Worm (Caenorhabditis elegans) whole organism, young adult: ENCODE measurements around the gene vps-33.1.

Experiments used
- B0035.1 ChIP-seq: sonication (generic microtip); optimal IDR thresholded peaks from 2 replicates; lab custom pipeline; 2016; ENCODE audit warnings: missing genetic modification characterization, mild to moderate bottlenecking, missing compliant biosample characterization, missing genotype, missing genetic modification reagents
- B0336.3 ChIP-seq: fragments of 200-800 bp; sonication (Bioruptor generic); IDR thresholded peaks from 2 replicates; pipeline ENCODE4 v1.3.6; 2022; ENCODE audit warnings: missing genetic modification characterization, missing compliant biosample characterization
- F10E7.11 ChIP-seq: sonication (generic microtip); optimal IDR thresholded peaks from 2 replicates; lab custom pipeline; 2017; ENCODE audit warnings: mild to moderate bottlenecking, missing genetic modification characterization, moderate library complexity, missing compliant biosample characterization
- F23B12.7 ChIP-seq: sonication (generic microtip); optimal IDR thresholded peaks from 2 replicates; lab custom pipeline; 2017; ENCODE audit warnings: missing genetic modification characterization, mild to moderate bottlenecking, missing compliant biosample characterization, antibody characterized with exemption, moderate library complexity; ENCODE audit not compliant: insufficient read depth
- F55B11.4 ChIP-seq: sonication (generic microtip); optimal IDR thresholded peaks from 2 replicates; lab custom pipeline; 2016; ENCODE audit warnings: missing compliant biosample characterization, missing genetic modification characterization, borderline replicate concordance; ENCODE audit not compliant: insufficient read depth
- F57A8.1 ChIP-seq: fragments of 200-800 bp; sonication (Bioruptor generic); optimal IDR thresholded peaks from 2 replicates; lab custom pipeline; 2018; ENCODE audit warnings: mild to moderate bottlenecking, missing genetic modification characterization, moderate library complexity, missing compliant biosample characterization
- K11D2.4 ChIP-seq: fragments of 200-800 bp; sonication (Bioruptor generic); IDR thresholded peaks from 2 replicates; pipeline ENCODE4 v1.3.6; 2022; ENCODE audit warnings: missing genetic modification reagents, missing genetic modification characterization, missing compliant biosample characterization
- T26A5.8 ChIP-seq: sonication (generic microtip); optimal IDR thresholded peaks from 2 replicates; lab custom pipeline; 2016; ENCODE audit warnings: missing genetic modification characterization, missing compliant biosample characterization
- Y95B8A.8 ChIP-seq: fragments of 200-800 bp; sonication (Bioruptor generic); IDR thresholded peaks from 2 replicates; pipeline ENCODE4 v1.3.6; 2022; ENCODE audit warnings: missing genetic modification reagents, missing genetic modification characterization, missing compliant biosample characterization
- akir-1 ChIP-seq: fragments of 200-800 bp; sonication (Bioruptor generic); optimal IDR thresholded peaks from 2 replicates; lab custom pipeline; 2018; ENCODE audit warnings: mild to moderate bottlenecking, missing genetic modification characterization, moderate library complexity, missing compliant biosample characterization
- aptf-2 ChIP-seq: fragments of 200-800 bp; sonication (Bioruptor generic); conservative IDR thresholded peaks from 2 replicates; pipeline ENCODE4 v1.3.6; 2022; ENCODE audit warnings: missing genetic modification reagents, missing genetic modification characterization, missing compliant biosample characterization
- bed-2 ChIP-seq: fragments of 200-800 bp; sonication (Bioruptor generic); IDR thresholded peaks from 2 replicates; pipeline ENCODE4 v1.3.6; 2022; ENCODE audit warnings: missing genetic modification reagents, missing genetic modification characterization, missing compliant biosample characterization
- cebp-1 ChIP-seq, 2 experiments: fragments of 200-800 bp in 1 of 2; sonication (Bioruptor generic) in 1 of 2; sonication (generic microtip) in 1 of 2; IDR thresholded peaks in 1 of 2; optimal IDR thresholded peaks in 1 of 2; 2 replicates each; pipeline versions ENCODE4 v1.3.6 to Lab custom; 2017 to 2022; ENCODE audit warnings: missing compliant biosample characterization in 2 of 2, missing genetic modification characterization in 2 of 2, mild to moderate bottlenecking in 1 of 2, missing genetic modification reagents in 1 of 2, moderate library complexity in 1 of 2
- ceh-58 ChIP-seq: fragments of 200-800 bp; sonication (Bioruptor generic); IDR thresholded peaks from 2 replicates; pipeline ENCODE4 v1.3.6; 2022; ENCODE audit warnings: missing genetic modification characterization, missing compliant biosample characterization
- die-1 ChIP-seq: sonication (generic microtip); optimal IDR thresholded peaks from 2 replicates; lab custom pipeline; 2016; ENCODE audit warnings: missing genotype, mild to moderate bottlenecking, missing genetic modification characterization, missing compliant biosample characterization
- dox-1 ChIP-seq: fragments of 200-800 bp; sonication (Bioruptor generic); IDR thresholded peaks from 2 replicates; pipeline ENCODE4 v1.3.6; 2022; ENCODE audit warnings: missing genetic modification reagents, missing genetic modification characterization, missing compliant biosample characterization
- dpl-1 ChIP-seq: fragments of 150-350 bp; optimal IDR thresholded peaks from 2 replicates; lab custom pipeline; 2014; ENCODE audit warnings: missing biosample characterization, missing genetic modification reagents, missing genetic modification characterization
- efl-1 ChIP-seq: fragments of 150-350 bp; optimal IDR thresholded peaks from 2 replicates; lab custom pipeline; 2014; ENCODE audit warnings: missing biosample characterization, missing genetic modification reagents, missing genetic modification characterization
- egl-18 ChIP-seq: fragments of 200-800 bp; sonication (Bioruptor generic); IDR thresholded peaks from 2 replicates; pipeline ENCODE4 v1.3.6; 2022; ENCODE audit warnings: missing genetic modification reagents, missing genetic modification characterization, missing compliant biosample characterization
- ekl-4 ChIP-seq: fragments of 200-800 bp; sonication (Bioruptor generic); IDR thresholded peaks from 2 replicates; pipeline ENCODE4 v1.3.6; 2022; ENCODE audit warnings: missing genetic modification reagents, missing genetic modification characterization, missing compliant biosample characterization
- ets-4 ChIP-seq: fragments of 200-800 bp; sonication (Bioruptor generic); optimal IDR thresholded peaks from 2 replicates; lab custom pipeline; 2018; ENCODE audit warnings: mild to moderate bottlenecking, missing genetic modification characterization, missing compliant biosample characterization
- gei-17 ChIP-seq: fragments of 200-800 bp; sonication (Bioruptor generic); optimal IDR thresholded peaks from 2 replicates; lab custom pipeline; 2018; ENCODE audit warnings: mild to moderate bottlenecking, missing genetic modification characterization, missing compliant biosample characterization
- him-1 ChIP-seq: sonication (generic microtip); optimal IDR thresholded peaks from 2 replicates; lab custom pipeline; 2016; ENCODE audit warnings: missing genotype, missing genetic modification reagents, missing genetic modification characterization, missing compliant biosample characterization
- hlh-26 ChIP-seq: fragments of 200-800 bp; sonication (Bioruptor generic); conservative IDR thresholded peaks from 2 replicates; pipeline ENCODE4 v1.3.6; 2022; ENCODE audit warnings: missing genetic modification reagents, missing genetic modification characterization, missing compliant biosample characterization
- lin-40 ChIP-seq: sonication (generic microtip); optimal IDR thresholded peaks from 2 replicates; lab custom pipeline; 2016; ENCODE audit warnings: missing genetic modification characterization, mild to moderate bottlenecking, missing compliant biosample characterization, missing genotype, missing genetic modification reagents
- lin-54 ChIP-seq: fragments of 200-800 bp; sonication (Bioruptor generic); optimal IDR thresholded peaks from 2 replicates; lab custom pipeline; 2018; ENCODE audit warnings: mild to moderate bottlenecking, missing genetic modification characterization, missing compliant biosample characterization
- lir-1 ChIP-seq: fragments of 200-800 bp; sonication (Bioruptor generic); conservative IDR thresholded peaks from 2 replicates; pipeline ENCODE4 v1.3.6; 2022; ENCODE audit warnings: missing genetic modification reagents, missing genetic modification characterization, missing compliant biosample characterization
- mel-28 ChIP-seq: sonication (generic microtip); optimal IDR thresholded peaks from 2 replicates; lab custom pipeline; 2016; ENCODE audit warnings: borderline replicate concordance, mild to moderate bottlenecking, missing genetic modification characterization, missing compliant biosample characterization
- nfya-1 ChIP-seq: sonication (generic microtip); optimal IDR thresholded peaks from 2 replicates; lab custom pipeline; 2017; ENCODE audit warnings: antibody characterized with exemption, missing compliant biosample characterization, missing genetic modification characterization, borderline replicate concordance; ENCODE audit not compliant: insufficient read depth
- nhr-179 ChIP-seq: sonication (generic microtip); optimal IDR thresholded peaks from 2 replicates; lab custom pipeline; 2016; ENCODE audit warnings: mild to moderate bottlenecking, missing genetic modification characterization, missing compliant biosample characterization
- nhr-27 ChIP-seq: fragments of 200-800 bp; sonication (Bioruptor generic); optimal IDR thresholded peaks from 2 replicates; lab custom pipeline; 2018; ENCODE audit warnings: mild to moderate bottlenecking, missing genetic modification characterization, moderate library complexity, missing compliant biosample characterization
- nhr-80 ChIP-seq: sonication (generic microtip); optimal IDR thresholded peaks from 2 replicates; lab custom pipeline; 2016; ENCODE audit warnings: missing genetic modification characterization, missing compliant biosample characterization
- pha-4 ChIP-seq: fragments of 150-350 bp; sonication (generic microtip); optimal IDR thresholded peaks from 2 replicates; lab custom pipeline; 2014; ENCODE audit warnings: missing biosample characterization, missing genetic modification reagents, missing genetic modification characterization
- rec-8 ChIP-seq, 2 experiments: sonication (generic microtip); optimal IDR thresholded peaks; 2 replicates each; lab custom pipeline; 2016; ENCODE audit warnings: mild to moderate bottlenecking in 2 of 2, missing genetic modification characterization in 2 of 2, missing genetic modification reagents in 2 of 2, missing genotype in 2 of 2, missing biosample characterization in 1 of 2, missing compliant biosample characterization in 1 of 2, moderate library complexity in 1 of 2
- repo-1 ChIP-seq: sonication (generic microtip); optimal IDR thresholded peaks from 2 replicates; lab custom pipeline; 2017; ENCODE audit warnings: mild to moderate bottlenecking, missing genetic modification characterization, missing compliant biosample characterization
- rpc-1 ChIP-seq, 2 experiments: fragments of 150-350 bp in 1 of 2; sonication (generic microtip) in 1 of 2; optimal IDR thresholded peaks; 2 replicates each; lab custom pipeline; 2014 to 2018; ENCODE audit warnings: missing biosample characterization in 1 of 2, missing genetic modification characterization in 1 of 2, missing genetic modification reagents in 1 of 2, missing genotype in 1 of 2
- snpc-1.1 ChIP-seq: sonication (generic microtip); optimal IDR thresholded peaks from 2 replicates; lab custom pipeline; 2017; ENCODE audit warnings: missing genetic modification characterization, mild to moderate bottlenecking, missing compliant biosample characterization, antibody characterized with exemption, moderate library complexity, missing genotype, missing genetic modification reagents; ENCODE audit not compliant: insufficient read depth
- snpc-4 ChIP-seq, 5 experiments: fragments of 150-350 bp in 1 of 5; sonication (generic microtip) in 4 of 5; optimal IDR thresholded peaks; 2 replicates each; lab custom pipeline; 2014 to 2018; ENCODE audit warnings: missing genetic modification characterization in 5 of 5, missing biosample characterization in 3 of 5, antibody characterized with exemption in 2 of 5, mild to moderate bottlenecking in 2 of 5, missing compliant biosample characterization in 2 of 5, missing genotype in 2 of 5, moderate library complexity in 2 of 5, missing genetic modification reagents in 1 of 5
- somi-1 ChIP-seq: fragments of 200-800 bp; sonication (Bioruptor generic); optimal IDR thresholded peaks from 2 replicates; lab custom pipeline; 2018; ENCODE audit warnings: mild to moderate bottlenecking, missing genetic modification characterization, missing compliant biosample characterization
- tbp1 ChIP-seq: fragments of 200-800 bp; sonication (Bioruptor generic); optimal IDR thresholded peaks from 2 replicates; lab custom pipeline; 2018; ENCODE audit warnings: mild to moderate bottlenecking, missing genetic modification characterization, missing compliant biosample characterization
- unc-62 ChIP-seq: fragments of 150-350 bp; optimal IDR thresholded peaks from 2 replicates; lab custom pipeline; 2014; ENCODE audit warnings: missing biosample characterization, missing genetic modification reagents, missing genetic modification characterization
- zim-3 ChIP-seq: sonication (generic microtip); optimal IDR thresholded peaks from 2 replicates; lab custom pipeline; 2017; ENCODE audit warnings: mild to moderate bottlenecking, missing genetic modification characterization, moderate library complexity, missing compliant biosample characterization
- ztf-18 ChIP-seq: sonication (generic microtip); optimal IDR thresholded peaks from 2 replicates; lab custom pipeline; 2016; ENCODE audit warnings: missing genotype, mild to moderate bottlenecking, missing genetic modification characterization, missing compliant biosample characterization
- ztf-22 ChIP-seq: fragments of 200-800 bp; sonication (Bioruptor generic); optimal IDR thresholded peaks from 2 replicates; lab custom pipeline; 2018; ENCODE audit warnings: mild to moderate bottlenecking, missing genetic modification characterization, moderate library complexity, missing compliant biosample characterization
- ztf-28 ChIP-seq: fragments of 200-800 bp; sonication (Bioruptor generic); IDR thresholded peaks from 2 replicates; pipeline ENCODE4 v1.3.6; 2022; ENCODE audit warnings: missing genetic modification reagents, missing genetic modification characterization, missing compliant biosample characterization
- ztf-3 ChIP-seq: fragments of 200-800 bp; sonication (Bioruptor generic); optimal IDR thresholded peaks from 2 replicates; lab custom pipeline; 2018; ENCODE audit warnings: mild to moderate bottlenecking, missing genetic modification characterization, missing compliant biosample characterization

vps-33.1 gene

DNA sequence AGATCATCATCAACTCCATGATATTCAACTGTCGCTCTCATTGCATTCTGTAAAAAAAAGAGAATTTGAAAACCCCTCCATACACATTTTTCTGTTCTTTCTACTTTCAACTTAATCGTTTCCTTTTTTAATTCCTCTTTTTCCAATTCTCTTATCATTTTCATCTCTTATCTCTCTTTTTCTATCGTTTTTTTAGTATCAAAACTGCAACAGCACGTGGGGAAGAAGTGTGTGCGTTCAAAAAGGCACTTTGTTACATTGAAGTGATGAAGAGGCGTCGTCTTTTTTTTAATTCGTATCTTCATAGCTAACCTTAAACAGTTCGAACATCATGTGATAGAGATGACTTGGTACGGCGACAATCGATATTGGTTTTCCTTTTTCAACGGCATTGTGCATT is 38.4 kb downstream of the vps-33.1 start:
- no peak for TF ChIP-seq hlh-26 (GFP tag; lab: Robert Waterston, UW)
- TF ChIP-seq dpl-1 (GFP tag; lab: Kevin White, UChicago): no peak
- TF ChIP-seq ztf-3 (GFP tag; lab: Kevin White, UChicago): no peak
- TF ChIP-seq lin-54 (GFP tag; lab: Kevin White, UChicago): no peak
- no peak for TF ChIP-seq rec-8 (tag; optimal IDR thresholded peaks at IDR 0.05; lab: Kevin White, UChicago)
- no peak for TF ChIP-seq nhr-179 (tag; lab: Kevin White, UChicago)
- TF ChIP-seq lir-1 (GFP tag; lab: Robert Waterston, UW): no peak
- TF ChIP-seq ets-4: no peak
- 0 out of 2 replicates have a peak, but pooled peaks have one; percentile 28 for TF ChIP-seq ekl-4 (GFP tag; lab: Robert Waterston, UW)
- no peak for TF ChIP-seq F10E7.11
- TF ChIP-seq dox-1 (GFP tag; lab: Robert Waterston, UW): peak; percentile 35; the same call in 1 of the 2 replicates
- TF ChIP-seq Y95B8A.8 (GFP tag; lab: Robert Waterston, UW): no peak
- TF ChIP-seq F23B12.7 (tag; lab: Kevin White, UChicago): peak; percentile 40
- TF ChIP-seq mel-28: no peak
- TF ChIP-seq snpc-4 (GFP tag; optimal IDR thresholded peaks at IDR 0.05; lab: Kevin White, UChicago): no peak
- no peak for TF ChIP-seq snpc-4 (tag; optimal IDR thresholded peaks at IDR 0.05; lab: Kevin White, UChicago)
- TF ChIP-seq lin-40 (tag; lab: Kevin White, UChicago): peak; percentile 64
- no peak for TF ChIP-seq zim-3 (tag; lab: Kevin White, UChicago)
- peak; percentile 73 for TF ChIP-seq somi-1 (GFP tag; lab: Kevin White, UChicago)
- no peak for TF ChIP-seq gei-17
- no peak for TF ChIP-seq ceh-58 (GFP tag; lab: Robert Waterston, UW)
- no peak for TF ChIP-seq B0035.1
- peak; percentile 89 for TF ChIP-seq nhr-80 (tag; lab: Kevin White, UChicago)
- TF ChIP-seq ztf-18 (tag; lab: Kevin White, UChicago): no peak
- no peak for TF ChIP-seq rpc-1 (optimal IDR thresholded peaks at IDR 0.05; lab: Kevin White, UChicago)
- TF ChIP-seq rpc-1 (tag; optimal IDR thresholded peaks at IDR 0.05; lab: Kevin White, UChicago): no peak
- TF ChIP-seq akir-1 (GFP tag; lab: Kevin White, UChicago): no peak
- no peak for TF ChIP-seq nfya-1 (tag; lab: Kevin White, UChicago)
- TF ChIP-seq unc-62 (GFP tag; lab: Kevin White, UChicago): no peak
- TF ChIP-seq bed-2 (GFP tag; lab: Robert Waterston, UW): no peak
- TF ChIP-seq snpc-1.1 (tag; lab: Kevin White, UChicago): no peak
- no peak for TF ChIP-seq F57A8.1 (GFP tag; lab: Kevin White, UChicago)
- no peak for TF ChIP-seq aptf-2
- TF ChIP-seq cebp-1 (GFP tag; IDR thresholded peaks at IDR 0.05; lab: Robert Waterston, UW): no peak
- peak; percentile 47 for TF ChIP-seq cebp-1 (tag; optimal IDR thresholded peaks at IDR 0.05; lab: Kevin White, UChicago)
- peak; percentile 30 for TF ChIP-seq tbp1
- no peak for TF ChIP-seq B0336.3 (GFP tag; lab: Robert Waterston, UW)
- TF ChIP-seq pha-4 (tag; lab: Kevin White, UChicago): no peak
- TF ChIP-seq egl-18 (GFP tag; lab: Robert Waterston, UW): no peak
- TF ChIP-seq T26A5.8 (tag; lab: Kevin White, UChicago): no peak
- no peak for TF ChIP-seq him-1
- TF ChIP-seq F55B11.4 (tag; lab: Kevin White, UChicago): no peak
- no peak for TF ChIP-seq efl-1 (GFP tag; lab: Kevin White, UChicago)
- 0 out of 2 replicates have a peak, but pooled peaks have one; percentile 15 for TF ChIP-seq K11D2.4 (GFP tag; lab: Robert Waterston, UW)
- TF ChIP-seq nhr-27 (tag; lab: Kevin White, UChicago): no peak
- TF ChIP-seq die-1 (tag; lab: Kevin White, UChicago): no peak
- TF ChIP-seq ztf-22 (GFP tag; lab: Kevin White, UChicago): no peak
- no peak for TF ChIP-seq ztf-28
- no peak for TF ChIP-seq repo-1 (tag; lab: Kevin White, UChicago)
